Worm (Caenorhabditis elegans): ENCODE data around the gene C23G10.1.

The C23G10.1 gene

ce11 chrIII:6177631-6178030 is 31.5 kb upstream of the C23G10.1 start:
- TF ChIP-seq lsy-2 (tag; optimal IDR thresholded peaks at IDR 0.05) (no peak), nhr-2 (tag; optimal IDR thresholded peaks at IDR 0.05) (no peak), zip-8 (tag; optimal IDR thresholded peaks at IDR 0.05) (no peak), elt-3 (tag; optimal IDR thresholded peaks at IDR 0.05) (no peak), elt-1 (tag; optimal IDR thresholded peaks at IDR 0.05; ENCODE audit: borderline replicate concordance, insufficient read depth) (no peak), blmp-1 (tag; optimal IDR thresholded peaks at IDR 0.05) (no peak), M03D4.4 (tag; optimal IDR thresholded peaks at IDR 0.05) (no peak), ceh-43 (GFP tag; optimal IDR thresholded peaks at IDR 0.05) (no peak), nhr-12 (tag; optimal IDR thresholded peaks at IDR 0.05) (no peak), unc-62 (GFP tag; optimal IDR thresholded peaks at IDR 0.05) (no peak), mls-2 (tag; optimal IDR thresholded peaks at IDR 0.05) (no peak), sptf-1 (tag; optimal IDR thresholded peaks at IDR 0.05) (no peak), tbx-8 (GFP tag; optimal IDR thresholded peaks at IDR 0.05) (no peak), ztf-11 (tag; optimal IDR thresholded peaks at IDR 0.05) (no peak), cnd-1 (tag; optimal IDR thresholded peaks at IDR 0.05) (no peak), nhr-237 (tag; optimal IDR thresholded peaks at IDR 0.05) (no peak)

DNA sequence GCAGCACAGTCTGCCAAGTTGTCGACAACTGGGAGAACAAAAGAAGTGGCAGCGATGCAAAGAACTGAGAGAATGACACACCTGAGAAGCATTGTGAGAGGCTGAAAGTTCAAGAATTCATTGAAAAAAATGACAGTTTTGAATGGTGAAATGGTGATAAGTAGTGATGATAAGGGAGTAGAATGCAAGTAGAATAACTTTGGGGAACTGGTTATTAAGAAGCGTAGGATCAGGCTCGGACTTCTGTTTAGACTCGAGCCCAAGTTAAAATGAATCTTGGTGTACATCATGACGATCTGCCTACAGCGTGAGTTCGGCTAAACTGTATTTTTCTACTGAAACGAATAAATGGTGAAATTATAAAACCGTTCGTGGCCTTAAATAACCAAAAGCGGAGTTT is 30.5 kb upstream of the C23G10.1 start, which contains the start of gene F42A10.7:
F42A10.7 (minus strand) TSS at position 101 of the 400 bp plus-strand sequence.
- TF ChIP-seq blmp-1 (tag; optimal IDR thresholded peaks at IDR 0.05) (no peak), ham-2 (GFP tag; optimal IDR thresholded peaks at IDR 0.05) (no peak), drap-1 (GFP tag; optimal IDR thresholded peaks at IDR 0.05) (no peak), ceh-43 (GFP tag; optimal IDR thresholded peaks at IDR 0.05) (no peak), lsy-2 (tag; optimal IDR thresholded peaks at IDR 0.05) (no peak), unc-39 (tag; optimal IDR thresholded peaks at IDR 0.05) (no peak), nhr-2 (tag; optimal IDR thresholded peaks at IDR 0.05) (no peak), tbx-8 (GFP tag; optimal IDR thresholded peaks at IDR 0.05) (no peak), unc-120 (tag; optimal IDR thresholded peaks at IDR 0.05; ENCODE audit: poor library complexity, severe bottlenecking) (no peak), nhr-76 (tag; optimal IDR thresholded peaks at IDR 0.05) (no peak), M03D4.4 (tag; optimal IDR thresholded peaks at IDR 0.05) (no peak), hlh-1 (tag; optimal IDR thresholded peaks at IDR 0.05) (no peak), zip-8 (tag; optimal IDR thresholded peaks at IDR 0.05) (no peak)

- TF ChIP-seq mls-2 (tag; optimal IDR thresholded peaks at IDR 0.05) = no peak
- no peak for TF ChIP-seq elt-3 (tag; optimal IDR thresholded peaks at IDR 0.05)
- TF ChIP-seq unc-62 (GFP tag; optimal IDR thresholded peaks at IDR 0.05) = no peak
- no peak for TF ChIP-seq nhr-12 (tag; optimal IDR thresholded peaks at IDR 0.05)
- no peak for TF ChIP-seq elt-1 (tag; optimal IDR thresholded peaks at IDR 0.05; ENCODE audit: borderline replicate concordance, insufficient read depth)
Measured at ce11 chrIII:6179062-6179461, 30.0 kb upstream of the C23G10.1 start.

DNA sequence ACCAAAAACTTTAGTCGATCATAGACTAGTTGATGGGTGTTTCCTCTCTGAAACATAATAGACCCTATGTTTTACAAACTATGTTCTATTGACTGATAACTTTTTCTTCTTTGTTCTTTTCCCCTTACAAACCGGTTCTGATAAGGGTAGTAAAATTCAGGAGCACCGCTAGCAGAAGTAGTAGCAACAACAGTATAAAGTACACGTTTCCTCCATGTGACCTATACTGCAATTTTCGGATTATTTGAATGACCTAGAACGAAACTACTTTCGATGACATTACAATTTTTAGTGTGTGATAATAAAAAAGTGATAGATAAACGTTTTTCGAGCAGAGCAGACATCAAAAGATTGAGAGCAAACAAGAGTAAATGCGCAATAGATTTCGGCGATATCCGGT is 28.8 kb upstream of the C23G10.1 start:
- TF ChIP-seq tbx-8 (GFP tag; optimal IDR thresholded peaks at IDR 0.05) = no peak
- TF ChIP-seq sem-2 (GFP tag; optimal IDR thresholded peaks at IDR 0.05) = no peak

DNA sequence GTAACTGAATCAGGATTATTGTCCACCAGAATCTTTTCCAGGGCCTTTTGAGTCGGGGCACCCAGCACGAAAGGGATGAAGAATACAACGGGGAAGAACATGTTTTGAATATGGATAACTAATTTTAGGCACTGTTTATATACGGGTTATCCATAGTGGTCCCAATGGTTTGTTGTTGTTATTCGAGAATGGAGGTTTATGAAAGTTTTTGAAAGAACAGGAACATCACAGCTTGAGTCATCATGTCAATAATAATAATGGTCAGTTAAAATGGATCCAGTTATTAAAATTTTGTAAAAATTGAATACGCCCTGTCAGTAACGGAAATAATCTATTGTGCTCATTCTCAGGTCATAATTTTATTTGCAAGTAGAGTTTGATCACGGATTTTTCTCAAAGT is 26.0 kb upstream of the C23G10.1 start, which contains the start of gene nas-28:
nas-28 (minus strand) TSS at position 101 of the 400 bp plus-strand sequence.
- TF ChIP-seq lsy-2 (tag; optimal IDR thresholded peaks at IDR 0.05) (no peak), elt-1 (tag; optimal IDR thresholded peaks at IDR 0.05; ENCODE audit: borderline replicate concordance, insufficient read depth) (no peak), unc-62 (GFP tag; optimal IDR thresholded peaks at IDR 0.05) (no peak), ces-1 (GFP tag; optimal IDR thresholded peaks at IDR 0.05) (no peak), nhr-28 (tag; optimal IDR thresholded peaks at IDR 0.05) (no peak), mep-1 (tag; optimal IDR thresholded peaks at IDR 0.05) (no peak), unc-39 (tag; optimal IDR thresholded peaks at IDR 0.05) (no peak)

- TF ChIP-seq elt-1 (tag; optimal IDR thresholded peaks at IDR 0.05; ENCODE audit: borderline replicate concordance, insufficient read depth) = peak; percentile 48
- no peak for TF ChIP-seq hlh-1 (tag; optimal IDR thresholded peaks at IDR 0.05)
- TF ChIP-seq tbx-8 (GFP tag; optimal IDR thresholded peaks at IDR 0.05) = no peak
- TF ChIP-seq nhr-28 (tag; optimal IDR thresholded peaks at IDR 0.05) = no peak
Measured at ce11 chrIII:6190810-6191209, 18.3 kb upstream of the C23G10.1 start, which contains the start of gene C23G10.5. Gene C23G10.5, plus strand, starts transcription at chrIII:6191110.

ce11 chrIII:6194480-6194879 is 14.6 kb upstream of the C23G10.1 start, which contains the start of gene ugt-66:
Gene ugt-66, minus strand, starts transcription at chrIII:6194580.
- TF ChIP-seq mls-2 (tag; optimal IDR thresholded peaks at IDR 0.05) (no peak), unc-62 (GFP tag; optimal IDR thresholded peaks at IDR 0.05) (no peak), nhr-12 (tag; optimal IDR thresholded peaks at IDR 0.05) (no peak), drap-1 (GFP tag; optimal IDR thresholded peaks at IDR 0.05) (no peak), elt-1 (tag; optimal IDR thresholded peaks at IDR 0.05; ENCODE audit: borderline replicate concordance, insufficient read depth) (no peak), nhr-28 (tag; optimal IDR thresholded peaks at IDR 0.05) (no peak)

All from whole organism, mixed stage, embryonic.